Worm (Caenorhabditis elegans): Measurements from ENCODE around the gene cec-6.

- TF ChIP-seq ZK546.5 (tag; optimal IDR thresholded peaks at IDR 0.05) (no peak), unc-62 (GFP tag; optimal IDR thresholded peaks at IDR 0.05) (no peak), elt-2 (tag; optimal IDR thresholded peaks at IDR 0.05) (no peak), nhr-76 (tag; optimal IDR thresholded peaks at IDR 0.05) (no peak), ama-1 (optimal IDR thresholded peaks at IDR 0.05) (no peak), lin-15B (tag; optimal IDR thresholded peaks at IDR 0.05) (no peak), ceh-82 (tag; optimal IDR thresholded peaks at IDR 0.05) (no peak), aly-2 (tag; optimal IDR thresholded peaks at IDR 0.05) (no peak), lin-39 (tag; optimal IDR thresholded peaks at IDR 0.05) (no peak), ceh-16 (tag; optimal IDR thresholded peaks at IDR 0.05) (no peak), elt-1 (tag; optimal IDR thresholded peaks at IDR 0.05) (no peak), nhr-25 (tag; optimal IDR thresholded peaks at IDR 0.05) (no peak), jun-1 (tag; optimal IDR thresholded peaks at IDR 0.05) (no peak)
Observed at ce11 chrIV:5502610-5503009, 42.0 kb upstream of the cec-6 start.

Data from whole organism, L3 larva.